Fruit fly (Drosophila melanogaster) whole organism, embryonic: Measurements from ENCODE around the gene CG13896.

Experiments
- Atf-2 ChIP-seq: fragments of 200-800 bp; sonication (Bioruptor generic); optimal IDR thresholded peaks from 2 replicates; lab custom pipeline; 2016; ENCODE audit warnings: missing biosample characterization, missing genetic modification characterization
- C15 ChIP-seq: fragments of 200-800 bp; sonication (Bioruptor generic); IDR thresholded peaks from 3 replicates; pipeline ENCODE4 v1.3.6; 2022; ENCODE audit warnings: missing biosample characterization, missing genetic modification characterization
- CG10274 ChIP-seq: fragments of 200-800 bp; sonication (Bioruptor generic); optimal IDR thresholded peaks from 3 replicates; lab custom pipeline; 2017; ENCODE audit warnings: missing biosample characterization, mild to moderate bottlenecking, missing genetic modification characterization
- CG10431 ChIP-seq: fragments of 200-800 bp; sonication (Bioruptor generic); optimal IDR thresholded peaks from 3 replicates; lab custom pipeline; 2018; ENCODE audit warnings: missing biosample characterization, mild to moderate bottlenecking, missing genetic modification characterization
- CG10565 ChIP-seq: fragments of 200-800 bp; sonication (Bioruptor generic); optimal IDR thresholded peaks from 3 replicates; lab custom pipeline; 2016; ENCODE audit warnings: missing biosample characterization, mild to moderate bottlenecking, missing genetic modification characterization
- CG10979 ChIP-seq: fragments of 200-800 bp; sonication (Bioruptor generic); optimal IDR thresholded peaks from 2 replicates; lab custom pipeline; 2018; ENCODE audit warnings: missing biosample characterization, mild to moderate bottlenecking, missing genetic modification characterization, moderate library complexity
- CG11085 ChIP-seq: fragments of 200-800 bp; sonication (Bioruptor generic); IDR thresholded peaks from 2 replicates; pipeline ENCODE4 v1.3.6; 2022; ENCODE audit warnings: missing biosample characterization, missing genetic modification characterization
- CG14710 ChIP-seq: fragments of 200-800 bp; sonication (Bioruptor generic); optimal IDR thresholded peaks from 3 replicates; lab custom pipeline; 2019; ENCODE audit warnings: missing biosample characterization, mild to moderate bottlenecking, missing genetic modification characterization, moderate library complexity
- CG1603 ChIP-seq: fragments of 200-800 bp; sonication (Bioruptor generic); optimal IDR thresholded peaks from 2 replicates; lab custom pipeline; 2019; ENCODE audit warnings: missing biosample characterization, mild to moderate bottlenecking, missing genetic modification characterization, moderate library complexity
- CG18764 ChIP-seq: fragments of 200-800 bp; sonication (Bioruptor generic); optimal IDR thresholded peaks from 3 replicates; lab custom pipeline; 2016; ENCODE audit warnings: missing biosample characterization, missing genetic modification characterization
- CG3065 ChIP-seq: fragments of 200-800 bp; sonication (Bioruptor generic); optimal IDR thresholded peaks from 2 replicates; lab custom pipeline; 2016; ENCODE audit warnings: missing biosample characterization, missing genetic modification characterization
- CG31224 ChIP-seq: fragments of 200-800 bp; sonication (Bioruptor generic); IDR thresholded peaks from 2 replicates; pipeline ENCODE4 v1.3.6; 2022; ENCODE audit warnings: missing biosample characterization, missing genetic modification characterization
- CG32772 ChIP-seq: fragments of 200-800 bp; sonication (Bioruptor generic); IDR thresholded peaks from 2 replicates; pipeline ENCODE4 v1.3.6; 2022; ENCODE audit warnings: missing biosample characterization, missing genetic modification characterization
- CG34224 ChIP-seq: fragments of 200-800 bp; sonication (Bioruptor generic); IDR thresholded peaks from 3 replicates; pipeline ENCODE4 v1.3.6; 2022; ENCODE audit warnings: missing biosample characterization, missing genetic modification characterization; ENCODE audit not compliant: partially characterized antibody
- CG42726 ChIP-seq: fragments of 200-800 bp; sonication (Bioruptor generic); IDR thresholded peaks from 2 replicates; pipeline ENCODE4 v1.3.6; 2022; ENCODE audit warnings: missing biosample characterization, missing genetic modification characterization; ENCODE audit not compliant: partially characterized antibody
- CG4282 ChIP-seq: fragments of 200-800 bp; sonication (Bioruptor generic); optimal IDR thresholded peaks from 2 replicates; lab custom pipeline; 2016; ENCODE audit warnings: missing biosample characterization, missing genetic modification characterization
- CG5245 ChIP-seq: fragments of 200-800 bp; sonication (Bioruptor generic); optimal IDR thresholded peaks from 3 replicates; lab custom pipeline; 2016; ENCODE audit warnings: missing biosample characterization, missing genetic modification characterization
- CG6272 ChIP-seq: fragments of 200-800 bp; sonication (Bioruptor generic); IDR thresholded peaks from 2 replicates; pipeline ENCODE4 v1.3.6; 2022; ENCODE audit warnings: missing biosample characterization, missing genetic modification characterization
- CG6854 ChIP-seq: fragments of 200-800 bp; sonication (Bioruptor generic); optimal IDR thresholded peaks from 3 replicates; lab custom pipeline; 2017; ENCODE audit warnings: missing biosample characterization, mild to moderate bottlenecking, missing genetic modification characterization
- D ChIP-seq, 2 experiments: fragments of 200-800 bp in 1 of 2; fragments of >200 bp in 1 of 2; sonication (Bioruptor generic) in 1 of 2; optimal IDR thresholded peaks; 2 replicates in 1 of 2; 3 replicates in 1 of 2; lab custom pipeline; 2017; ENCODE audit warnings: mild to moderate bottlenecking in 1 of 2, missing biosample characterization in 1 of 2, missing genetic modification characterization in 1 of 2, missing genetic modification reagents in 1 of 2
- Gsc ChIP-seq: fragments of 200-800 bp; sonication (Bioruptor generic); IDR thresholded peaks from 2 replicates; pipeline ENCODE4 v1.3.6; 2022; ENCODE audit warnings: missing biosample characterization, missing genetic modification characterization
- Lhr ChIP-seq: fragments of 200-800 bp; sonication (Bioruptor generic); optimal IDR thresholded peaks from 3 replicates; lab custom pipeline; 2017; ENCODE audit warnings: mild to moderate bottlenecking, missing biosample characterization, missing genetic modification reagents, missing genetic modification characterization
- Lpt ChIP-seq: fragments of >200 bp; optimal IDR thresholded peaks from 2 replicates; lab custom pipeline; 2018; ENCODE audit warnings: missing biosample characterization, missing genetic modification characterization
- Max ChIP-seq: fragments of 200-800 bp; sonication (Bioruptor generic); optimal IDR thresholded peaks from 2 replicates; lab custom pipeline; 2016; ENCODE audit warnings: missing biosample characterization, mild to moderate bottlenecking, missing genetic modification characterization
- Nf-YB ChIP-seq: fragments of 200-800 bp; sonication (Bioruptor generic); optimal IDR thresholded peaks from 3 replicates; lab custom pipeline; 2019; ENCODE audit warnings: missing biosample characterization, mild to moderate bottlenecking, missing genetic modification characterization, moderate library complexity
- NfI ChIP-seq: fragments of 200-800 bp; sonication (Bioruptor generic); optimal IDR thresholded peaks from 3 replicates; lab custom pipeline; 2018; ENCODE audit warnings: missing biosample characterization, mild to moderate bottlenecking, missing genetic modification characterization, moderate library complexity
- Ptx1 ChIP-seq: fragments of 200-800 bp; sonication (Bioruptor generic); IDR thresholded peaks from 2 replicates; pipeline ENCODE4 v1.3.6; 2022; ENCODE audit warnings: missing biosample characterization, missing genetic modification characterization
- aop ChIP-seq: fragments of 200-800 bp; sonication (Bioruptor generic); IDR thresholded peaks from 2 replicates; pipeline ENCODE4 v1.3.6; 2022; ENCODE audit warnings: missing biosample characterization, missing genetic modification characterization
- bbx ChIP-seq: fragments of 200-800 bp; sonication (Bioruptor generic); IDR thresholded peaks from 2 replicates; pipeline ENCODE4 v1.3.6; 2022; ENCODE audit warnings: missing biosample characterization, missing genetic modification characterization; ENCODE audit not compliant: partially characterized antibody
- chif ChIP-seq, 2 experiments: fragments of 200-800 bp; sonication (Bioruptor generic); optimal IDR thresholded peaks; 3 replicates each; lab custom pipeline; 2016; ENCODE audit warnings: missing biosample characterization in 2 of 2, missing genetic modification characterization in 2 of 2
- chn ChIP-seq: fragments of 200-800 bp; sonication (Bioruptor generic); optimal IDR thresholded peaks from 2 replicates; lab custom pipeline; 2016; ENCODE audit warnings: missing biosample characterization, missing genetic modification characterization
- cwo ChIP-seq: fragments of 200-800 bp; sonication (Bioruptor generic); optimal IDR thresholded peaks from 3 replicates; lab custom pipeline; 2017; ENCODE audit warnings: missing biosample characterization, missing genetic modification characterization, mild to moderate bottlenecking, moderate library complexity, missing genetic modification reagents
- dimm ChIP-seq: fragments of 200-800 bp; sonication (Bioruptor generic); IDR thresholded peaks from 2 replicates; pipeline ENCODE4 v1.3.6; 2022; ENCODE audit warnings: missing biosample characterization, missing genetic modification characterization
- dpn ChIP-seq, 2 experiments: fragments of 200-800 bp; sonication (Bioruptor generic); optimal IDR thresholded peaks; 3 replicates each; lab custom pipeline; 2016; ENCODE audit warnings: missing biosample characterization in 2 of 2, missing genetic modification characterization in 2 of 2
- en ChIP-seq: fragments of 200-800 bp; sonication (Bioruptor generic); optimal IDR thresholded peaks from 2 replicates; lab custom pipeline; 2016; ENCODE audit warnings: missing biosample characterization, missing genetic modification characterization
- eve ChIP-seq, 2 experiments: fragments of >200 bp; optimal IDR thresholded peaks; 2 replicates each; lab custom pipeline; 2017; ENCODE audit warnings: missing biosample characterization in 2 of 2, missing genetic modification characterization in 2 of 2
- exex ChIP-seq: fragments of 200-800 bp; sonication (Bioruptor generic); optimal IDR thresholded peaks from 4 replicates; lab custom pipeline; 2018; ENCODE audit warnings: missing biosample characterization, mild to moderate bottlenecking, missing genetic modification characterization, moderate library complexity
- fd64A ChIP-seq: fragments of 200-800 bp; sonication (Bioruptor generic); optimal IDR thresholded peaks from 3 replicates; lab custom pipeline; 2018; ENCODE audit warnings: missing biosample characterization, mild to moderate bottlenecking, missing genetic modification characterization
- lbe ChIP-seq: fragments of 200-800 bp; sonication (Bioruptor generic); optimal IDR thresholded peaks from 2 replicates; lab custom pipeline; 2016; ENCODE audit warnings: missing biosample characterization, mild to moderate bottlenecking, missing genetic modification characterization
- lola ChIP-seq, 3 experiments: fragments of >200 bp in 2 of 3; fragments of 200-800 bp in 1 of 3; sonication (Bioruptor generic) in 1 of 3; optimal IDR thresholded peaks; 2 replicates each; lab custom pipeline; 2017 to 2019; ENCODE audit warnings: missing biosample characterization in 3 of 3, missing genetic modification characterization in 3 of 3, mild to moderate bottlenecking in 1 of 3, moderate library complexity in 1 of 3
- lov ChIP-seq, 2 experiments: fragments of 200-800 bp in 1 of 2; fragments of >200 bp in 1 of 2; sonication (Bioruptor generic) in 1 of 2; IDR thresholded peaks in 1 of 2; optimal IDR thresholded peaks in 1 of 2; 2 replicates in 1 of 2; 3 replicates in 1 of 2; pipeline versions ENCODE4 v1.3.6 to Lab custom; 2017 to 2022; ENCODE audit warnings: missing biosample characterization in 1 of 2, missing genetic modification characterization in 1 of 2
- luna ChIP-seq: fragments of 200-800 bp; sonication (Bioruptor generic); optimal IDR thresholded peaks from 2 replicates; lab custom pipeline; 2016; ENCODE audit warnings: missing biosample characterization, missing genetic modification characterization
- nom ChIP-seq: fragments of 200-800 bp; sonication (Bioruptor generic); optimal IDR thresholded peaks from 2 replicates; lab custom pipeline; 2017; ENCODE audit warnings: missing biosample characterization, missing genetic modification characterization, mild to moderate bottlenecking, moderate library complexity, missing genetic modification reagents
- row ChIP-seq: fragments of 200-800 bp; sonication (Bioruptor generic); IDR thresholded peaks from 3 replicates; pipeline ENCODE4 v1.3.6; 2022; ENCODE audit warnings: missing biosample characterization, missing genetic modification characterization
- slou ChIP-seq: fragments of 200-800 bp; sonication (Bioruptor generic); optimal IDR thresholded peaks from 3 replicates; lab custom pipeline; 2016; ENCODE audit warnings: missing biosample characterization, missing genetic modification characterization
- so ChIP-seq: fragments of 200-800 bp; sonication (Bioruptor generic); IDR thresholded peaks from 3 replicates; pipeline ENCODE4 v1.3.6; 2022; ENCODE audit warnings: missing biosample characterization, missing genetic modification characterization
- sr ChIP-seq: fragments of 200-800 bp; sonication (Bioruptor generic); IDR thresholded peaks from 3 replicates; pipeline ENCODE4 v1.3.6; 2022; ENCODE audit warnings: missing biosample characterization, missing genetic modification characterization
- tgo ChIP-seq: fragments of 200-800 bp; sonication (Bioruptor generic); IDR thresholded peaks from 3 replicates; pipeline ENCODE4 v1.3.6; 2022; ENCODE audit warnings: missing biosample characterization, missing genetic modification characterization
- tll ChIP-seq, 2 experiments: fragments of 200-800 bp in 1 of 2; fragments of >200 bp in 1 of 2; sonication (Bioruptor generic) in 1 of 2; optimal IDR thresholded peaks; 2 replicates each; lab custom pipeline; 2017 to 2019; ENCODE audit warnings: missing biosample characterization in 2 of 2, missing genetic modification characterization in 2 of 2, mild to moderate bottlenecking in 1 of 2, moderate library complexity in 1 of 2
- ttk ChIP-seq: fragments of 200-800 bp; sonication (Bioruptor generic); IDR thresholded peaks from 2 replicates; pipeline ENCODE4 v2.1.2; 2022; ENCODE audit warnings: missing biosample characterization, missing genetic modification characterization

CG13896 gene

dm6 chr3L:754612-755011 is 43.0 kb upstream of the CG13896 start (continued):
- no peak for TF ChIP-seq Gsc (GFP tag; lab: Robert Waterston, UW)
- TF ChIP-seq fd64A (GFP tag; lab: Kevin White, UChicago): no peak
- no peak for TF ChIP-seq CG42726 (GFP tag; lab: Robert Waterston, UW)
- peak; percentile 13 for TF ChIP-seq Nf-YB (GFP tag; lab: Kevin White, UChicago)
- TF ChIP-seq en: no peak
- TF ChIP-seq CG5245 (GFP tag; lab: Kevin White, UChicago): no peak
- TF ChIP-seq CG10979 (tag; lab: Kevin White, UChicago): peak; percentile 27
- no peak for TF ChIP-seq Lhr (GFP tag; lab: Kevin White, UChicago)
- TF ChIP-seq tgo (GFP tag; lab: Robert Waterston, UW): peak; percentile 18; the same call in 1 of the 3 replicates
- no peak for TF ChIP-seq slou (GFP tag; lab: Kevin White, UChicago)
- TF ChIP-seq Max: no peak
- TF ChIP-seq CG11085 (GFP tag; lab: Robert Waterston, UW): no peak
- no peak for TF ChIP-seq dpn (GFP tag; optimal IDR thresholded peaks at IDR 0.05; lab: Kevin White, UChicago)
- TF ChIP-seq CG1603 (tag; lab: Kevin White, UChicago): peak; percentile 35
- TF ChIP-seq luna (GFP tag; lab: Kevin White, UChicago): no peak
- TF ChIP-seq CG10565 (GFP tag; lab: Kevin White, UChicago): no peak
- no peak for TF ChIP-seq chn (GFP tag; lab: Kevin White, UChicago)
- TF ChIP-seq CG4282 (GFP tag; lab: Kevin White, UChicago): no peak
- TF ChIP-seq ttk (GFP tag; lab: Robert Waterston, UW): no peak
- no peak for TF ChIP-seq Atf-2 (GFP tag; lab: Kevin White, UChicago)
- no peak for TF ChIP-seq CG3065
- peak; percentile 15 for TF ChIP-seq NfI (GFP tag; lab: Kevin White, UChicago)
- no peak for TF ChIP-seq CG6854 (GFP tag; lab: Kevin White, UChicago)
- no peak for TF ChIP-seq aop (GFP tag; lab: Robert Waterston, UW)
- TF ChIP-seq so (GFP tag; lab: Robert Waterston, UW): no peak
- no peak for TF ChIP-seq tll (GFP tag; optimal IDR thresholded peaks at IDR 0.05; lab: Kevin White, UChicago)
- no peak for TF ChIP-seq bbx (GFP tag; lab: Robert Waterston, UW)
- no peak for TF ChIP-seq CG10274 (GFP tag; lab: Kevin White, UChicago)
- TF ChIP-seq Lpt: no peak
- peak; percentile 61; the same call in 2 of the 3 replicates for TF ChIP-seq row (GFP tag; lab: Robert Waterston, UW)
- peak; percentile 5 to 24 for TF ChIP-seq chif (GFP tag; optimal IDR thresholded peaks at IDR 0.05; lab: Kevin White, UChicago)
- TF ChIP-seq eve (GFP tag; optimal IDR thresholded peaks at IDR 0.05; lab: Kevin White, UChicago): peak in 1 of 2 experiments; percentile 62
- TF ChIP-seq sr: no peak
- no peak for TF ChIP-seq lov (optimal IDR thresholded peaks at IDR 0.05; lab: Kevin White, UChicago)
- 0 out of 3 replicates have a peak, but pooled peaks have one; percentile 10 for TF ChIP-seq lov (GFP tag; IDR thresholded peaks at IDR 0.05; lab: Robert Waterston, UW)
- no peak for TF ChIP-seq nom (GFP tag; lab: Kevin White, UChicago)
- TF ChIP-seq CG34224 (GFP tag; lab: Robert Waterston, UW): no peak
- TF ChIP-seq C15 (GFP tag; lab: Robert Waterston, UW): no peak
- TF ChIP-seq CG6272 (GFP tag; lab: Robert Waterston, UW): no peak
- no peak for TF ChIP-seq D (optimal IDR thresholded peaks at IDR 0.05; lab: Kevin White, UChicago)
- TF ChIP-seq D (GFP tag; optimal IDR thresholded peaks at IDR 0.05; lab: Kevin White, UChicago): no peak
- no peak for TF ChIP-seq lbe
- TF ChIP-seq cwo (GFP tag; lab: Kevin White, UChicago): no peak
- TF ChIP-seq CG32772 (GFP tag; lab: Robert Waterston, UW): peak; percentile 56; the same call in 1 of the 2 replicates
- TF ChIP-seq lola (GFP tag; optimal IDR thresholded peaks at IDR 0.05; lab: Kevin White, UChicago): peak in 1 of 3 experiments; percentile 15
- TF ChIP-seq dimm (GFP tag; lab: Robert Waterston, UW): no peak
- TF ChIP-seq exex: no peak
- TF ChIP-seq CG31224 (GFP tag; lab: Robert Waterston, UW): no peak
- peak; percentile 56 for TF ChIP-seq Ptx1 (GFP tag; lab: Robert Waterston, UW)
- no peak for TF ChIP-seq CG10431 (GFP tag; lab: Kevin White, UChicago)
- no peak for TF ChIP-seq CG18764 (GFP tag; lab: Kevin White, UChicago)
- TF ChIP-seq CG14710: no peak
